Worm (Caenorhabditis elegans): ENCODE measurements around the gene T07C4.3.
A peak's percentile ranks its signal among the peaks of the same experiment; 100 is the strongest.

T07C4.3 gene

ce11 chrIII:10396891-10397502, 45.0 kb downstream of the T07C4.3 start:
- TF ChIP-seq sem-2 (GFP tag; optimal IDR thresholded peaks at IDR 0.05) (no peak), ces-1 (GFP tag; optimal IDR thresholded peaks at IDR 0.05) (peak; percentile 63), mls-2 (tag; optimal IDR thresholded peaks at IDR 0.05) (no peak), bed-3 (GFP tag; optimal IDR thresholded peaks at IDR 0.05) (no peak)

DNA sequence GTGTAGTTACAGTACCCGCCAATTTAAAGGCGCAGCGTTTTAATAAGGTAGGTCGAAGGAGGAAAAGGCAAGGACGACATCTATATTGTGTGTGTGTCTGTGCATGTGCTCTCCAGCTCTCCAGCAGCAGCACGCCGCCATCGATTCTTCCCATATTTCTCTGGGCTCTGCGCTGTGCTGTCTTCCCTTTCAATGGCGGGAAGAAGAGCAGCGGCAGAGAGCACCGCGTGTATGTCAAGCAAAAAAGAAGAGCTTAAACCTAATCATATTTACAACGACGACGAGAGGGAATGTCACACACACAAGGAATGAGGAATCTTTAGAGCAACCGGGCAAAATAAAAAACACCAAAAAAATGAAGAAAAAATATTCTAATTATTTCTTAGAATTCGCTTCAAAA, 47.0 kb downstream of the T07C4.3 start:
- peak; percentile 90 for TF ChIP-seq ces-1 (GFP tag; optimal IDR thresholded peaks at IDR 0.05)
- no peak for TF ChIP-seq nhr-28 (tag; optimal IDR thresholded peaks at IDR 0.05)

All from whole organism, mixed stage, embryonic.